Fruit fly (Drosophila melanogaster) whole organism, embryonic: ENCODE results near the gene CG32163.

Experiments
- Atf6 ChIP-seq: fragments of 200-800 bp; sonication (Bioruptor generic); IDR thresholded peaks from 2 replicates; pipeline ENCODE4 v1.3.6; 2022; ENCODE audit warnings: missing biosample characterization, missing genetic modification characterization
- B-H2 ChIP-seq: fragments of 200-800 bp; sonication (Bioruptor generic); optimal IDR thresholded peaks from 2 replicates; lab custom pipeline; 2018; ENCODE audit warnings: missing biosample characterization, mild to moderate bottlenecking, missing genetic modification characterization
- CG11696 ChIP-seq: fragments of 200-800 bp; sonication (Bioruptor generic); IDR thresholded peaks from 2 replicates; pipeline ENCODE4 v1.3.6; 2022; ENCODE audit warnings: missing biosample characterization, missing genetic modification characterization
- CG12104 ChIP-seq: fragments of 200-800 bp; sonication (Bioruptor generic); optimal IDR thresholded peaks from 3 replicates; lab custom pipeline; 2016; ENCODE audit warnings: missing biosample characterization, missing genetic modification characterization
- CG13123 ChIP-seq: fragments of 200-800 bp; sonication (Bioruptor generic); optimal IDR thresholded peaks from 2 replicates; lab custom pipeline; 2016; ENCODE audit warnings: missing biosample characterization, missing genetic modification characterization
- CG13624 ChIP-seq: fragments of 200-800 bp; sonication (Bioruptor generic); optimal IDR thresholded peaks from 2 replicates; lab custom pipeline; 2016; ENCODE audit warnings: missing biosample characterization, missing genetic modification characterization
- CG14860 ChIP-seq: fragments of 200-800 bp; sonication (Bioruptor generic); IDR thresholded peaks from 3 replicates; pipeline ENCODE4 v1.3.6; 2022; ENCODE audit warnings: missing biosample characterization, missing genetic modification characterization; ENCODE audit not compliant: partially characterized antibody
- CG1529 ChIP-seq: fragments of 200-800 bp; sonication (Bioruptor generic); optimal IDR thresholded peaks from 3 replicates; lab custom pipeline; 2018; ENCODE audit warnings: missing biosample characterization, missing genetic modification characterization
- CG18599 ChIP-seq: fragments of 200-800 bp; sonication (Bioruptor generic); optimal IDR thresholded peaks from 3 replicates; lab custom pipeline; 2017; ENCODE audit warnings: missing biosample characterization, missing genetic modification characterization, mild to moderate bottlenecking, moderate library complexity, missing genetic modification reagents
- CG2202 ChIP-seq: fragments of 200-800 bp; sonication (Bioruptor generic); optimal IDR thresholded peaks from 2 replicates; lab custom pipeline; 2018; ENCODE audit warnings: missing biosample characterization, mild to moderate bottlenecking, missing genetic modification characterization
- CG30403 ChIP-seq: fragments of 200-800 bp; sonication (Bioruptor generic); optimal IDR thresholded peaks from 3 replicates; lab custom pipeline; 2016; ENCODE audit warnings: missing biosample characterization, missing genetic modification characterization
- CG32772 ChIP-seq: fragments of 200-800 bp; sonication (Bioruptor generic); IDR thresholded peaks from 2 replicates; pipeline ENCODE4 v1.3.6; 2022; ENCODE audit warnings: missing biosample characterization, missing genetic modification characterization
- CG34422 ChIP-seq: fragments of 200-800 bp; sonication (Bioruptor generic); IDR thresholded peaks from 3 replicates; pipeline ENCODE4 v1.3.6; 2022; ENCODE audit warnings: missing biosample characterization, missing genetic modification characterization
- CG3726 ChIP-seq: fragments of 200-800 bp; sonication (Bioruptor generic); IDR thresholded peaks from 3 replicates; pipeline ENCODE4, ENCODE4 v1.3.6; 2022; ENCODE audit warnings: missing biosample characterization, missing genetic modification characterization
- CG43689 ChIP-seq: fragments of 200-800 bp; sonication (Bioruptor generic); IDR thresholded peaks from 2 replicates; pipeline ENCODE4 v1.3.6; 2022; ENCODE audit warnings: missing biosample characterization, missing genetic modification characterization
- CG6654 ChIP-seq: fragments of 200-800 bp; sonication (Bioruptor generic); optimal IDR thresholded peaks from 2 replicates; lab custom pipeline; 2017; ENCODE audit warnings: missing biosample characterization, mild to moderate bottlenecking, missing genetic modification characterization
- CG6683 ChIP-seq: fragments of 200-800 bp; sonication (Bioruptor generic); optimal IDR thresholded peaks from 2 replicates; lab custom pipeline; 2017; ENCODE audit warnings: missing biosample characterization, mild to moderate bottlenecking, missing genetic modification characterization, missing genetic modification reagents
- CG6813 ChIP-seq: fragments of 200-800 bp; sonication (Bioruptor generic); optimal IDR thresholded peaks from 2 replicates; lab custom pipeline; 2017; ENCODE audit warnings: missing biosample characterization, missing genetic modification characterization, mild to moderate bottlenecking, moderate library complexity, missing genetic modification reagents
- CG6854 ChIP-seq: fragments of 200-800 bp; sonication (Bioruptor generic); optimal IDR thresholded peaks from 3 replicates; lab custom pipeline; 2017; ENCODE audit warnings: missing biosample characterization, mild to moderate bottlenecking, missing genetic modification characterization
- CG7372 ChIP-seq: fragments of 200-800 bp; sonication (Bioruptor generic); IDR thresholded peaks from 2 replicates; pipeline ENCODE4 v1.3.6; 2022; ENCODE audit warnings: missing biosample characterization, missing genetic modification characterization
- CG7839 ChIP-seq: fragments of 200-800 bp; sonication (Bioruptor generic); optimal IDR thresholded peaks from 3 replicates; lab custom pipeline; 2018; ENCODE audit warnings: missing biosample characterization, mild to moderate bottlenecking, missing genetic modification characterization, moderate library complexity
- CG9215 ChIP-seq: fragments of 200-800 bp; sonication (Bioruptor generic); IDR thresholded peaks from 2 replicates; pipeline ENCODE4 v1.3.6; 2022; ENCODE audit warnings: missing biosample characterization, missing genetic modification characterization
- Chrac-16 ChIP-seq: fragments of 200-800 bp; sonication (Bioruptor generic); optimal IDR thresholded peaks from 3 replicates; lab custom pipeline; 2016; ENCODE audit warnings: missing biosample characterization, missing genetic modification characterization
- CoRest ChIP-seq: fragments of 200-800 bp; sonication (Bioruptor generic); optimal IDR thresholded peaks from 3 replicates; lab custom pipeline; 2018; ENCODE audit warnings: missing biosample characterization, mild to moderate bottlenecking, missing genetic modification characterization, moderate library complexity
- Dfd ChIP-seq, 2 experiments: fragments of >200 bp; optimal IDR thresholded peaks; 2 replicates each; lab custom pipeline; 2017; ENCODE audit warnings: missing biosample characterization in 2 of 2, missing genetic modification characterization in 2 of 2
- Dip3 ChIP-seq: fragments of 200-800 bp; sonication (Bioruptor generic); optimal IDR thresholded peaks from 3 replicates; lab custom pipeline; 2016; ENCODE audit warnings: missing biosample characterization, missing genetic modification characterization
- Hr3 ChIP-seq: fragments of 200-800 bp; sonication (Bioruptor generic); optimal IDR thresholded peaks from 3 replicates; lab custom pipeline; 2016; ENCODE audit warnings: missing biosample characterization, missing genetic modification characterization
- Hsf ChIP-seq: fragments of 200-800 bp; sonication (Bioruptor generic); optimal IDR thresholded peaks from 3 replicates; lab custom pipeline; 2016; ENCODE audit warnings: missing biosample characterization, missing genetic modification characterization
- Lim3 ChIP-seq: fragments of 200-800 bp; sonication (Bioruptor generic); IDR thresholded peaks from 2 replicates; pipeline ENCODE4 v1.3.6; 2022; ENCODE audit warnings: missing biosample characterization, missing genetic modification characterization
- MESR4 ChIP-seq: fragments of 200-800 bp; sonication (Bioruptor generic); optimal IDR thresholded peaks from 2 replicates; lab custom pipeline; 2018; ENCODE audit warnings: missing biosample characterization, mild to moderate bottlenecking, missing genetic modification characterization, moderate library complexity
- Nf-YC ChIP-seq: fragments of 200-800 bp; optimal IDR thresholded peaks from 3 replicates; lab custom pipeline; 2019; ENCODE audit warnings: missing biosample characterization, mild to moderate bottlenecking, missing genetic modification characterization, moderate library complexity
- Optix ChIP-seq: fragments of 200-800 bp; sonication (Bioruptor generic); IDR thresholded peaks from 3 replicates; pipeline ENCODE4 v1.3.6; 2022; ENCODE audit warnings: missing biosample characterization, missing genetic modification characterization
- Ptx1 ChIP-seq: fragments of 200-800 bp; sonication (Bioruptor generic); IDR thresholded peaks from 2 replicates; pipeline ENCODE4 v1.3.6; 2022; ENCODE audit warnings: missing biosample characterization, missing genetic modification characterization
- Xrp1 ChIP-seq: fragments of 200-800 bp; sonication (Bioruptor generic); IDR thresholded peaks from 2 replicates; pipeline ENCODE4 v1.3.6; 2022; ENCODE audit warnings: missing biosample characterization, missing genetic modification characterization
- amos ChIP-seq: fragments of 200-800 bp; sonication (Bioruptor generic); IDR thresholded peaks from 2 replicates; pipeline ENCODE4 v1.3.6; 2022; ENCODE audit warnings: missing biosample characterization, missing genetic modification characterization; ENCODE audit not compliant: partially characterized antibody
- cg ChIP-seq: fragments of 200-800 bp; sonication (Bioruptor generic); optimal IDR thresholded peaks from 3 replicates; lab custom pipeline; 2019; ENCODE audit warnings: missing biosample characterization, mild to moderate bottlenecking, missing genetic modification characterization, moderate library complexity
- chif ChIP-seq, 2 experiments: fragments of 200-800 bp; sonication (Bioruptor generic); optimal IDR thresholded peaks; 3 replicates each; lab custom pipeline; 2016; ENCODE audit warnings: missing biosample characterization in 2 of 2, missing genetic modification characterization in 2 of 2
- chn ChIP-seq: fragments of 200-800 bp; sonication (Bioruptor generic); optimal IDR thresholded peaks from 2 replicates; lab custom pipeline; 2016; ENCODE audit warnings: missing biosample characterization, missing genetic modification characterization
- da ChIP-seq: fragments of 200-800 bp; sonication (Bioruptor generic); optimal IDR thresholded peaks from 2 replicates; lab custom pipeline; 2016; ENCODE audit warnings: missing biosample characterization, missing genetic modification characterization
- emc ChIP-seq: fragments of 200-800 bp; sonication (Bioruptor generic); optimal IDR thresholded peaks from 2 replicates; lab custom pipeline; 2016; ENCODE audit warnings: missing biosample characterization, missing genetic modification characterization
- fd102C ChIP-seq: fragments of 200-800 bp; sonication (Bioruptor generic); optimal IDR thresholded peaks from 2 replicates; lab custom pipeline; 2018; ENCODE audit warnings: missing biosample characterization, mild to moderate bottlenecking, missing genetic modification characterization, moderate library complexity
- ftz-f1 ChIP-seq: fragments of 200-800 bp; sonication (Bioruptor generic); optimal IDR thresholded peaks from 2 replicates; lab custom pipeline; 2016; ENCODE audit warnings: missing biosample characterization, missing genetic modification characterization
- her ChIP-seq: fragments of 200-800 bp; sonication (Bioruptor generic); optimal IDR thresholded peaks from 2 replicates; lab custom pipeline; 2016; ENCODE audit warnings: missing biosample characterization, missing genetic modification characterization
- nom ChIP-seq: fragments of 200-800 bp; sonication (Bioruptor generic); optimal IDR thresholded peaks from 2 replicates; lab custom pipeline; 2017; ENCODE audit warnings: missing biosample characterization, missing genetic modification characterization, mild to moderate bottlenecking, moderate library complexity, missing genetic modification reagents
- odd ChIP-seq: fragments of 200-800 bp; sonication (Bioruptor generic); optimal IDR thresholded peaks from 2 replicates; lab custom pipeline; 2017; ENCODE audit warnings: missing biosample characterization, mild to moderate bottlenecking, missing genetic modification characterization
- row ChIP-seq: fragments of 200-800 bp; sonication (Bioruptor generic); IDR thresholded peaks from 3 replicates; pipeline ENCODE4 v1.3.6; 2022; ENCODE audit warnings: missing biosample characterization, missing genetic modification characterization
- salm ChIP-seq: fragments of 200-800 bp; sonication (Bioruptor generic); optimal IDR thresholded peaks from 2 replicates; lab custom pipeline; 2018; ENCODE audit warnings: missing biosample characterization, mild to moderate bottlenecking, missing genetic modification characterization
- tio ChIP-seq: fragments of 200-800 bp; sonication (Bioruptor generic); optimal IDR thresholded peaks from 2 replicates; lab custom pipeline; 2017; ENCODE audit warnings: missing biosample characterization, missing genetic modification characterization, inconsistent platforms
- ttk ChIP-seq: fragments of 200-800 bp; sonication (Bioruptor generic); IDR thresholded peaks from 2 replicates; pipeline ENCODE4 v2.1.2; 2022; ENCODE audit warnings: missing biosample characterization, missing genetic modification characterization
- vnd ChIP-seq: fragments of 200-800 bp; sonication (Bioruptor generic); IDR thresholded peaks from 3 replicates; pipeline ENCODE4 v1.3.6; 2022; ENCODE audit warnings: missing biosample characterization, missing genetic modification characterization; ENCODE audit not compliant: partially characterized antibody
- vvl ChIP-seq: fragments of 200-800 bp; sonication (Bioruptor generic); IDR thresholded peaks from 2 replicates; pipeline ENCODE4 v1.3.6; 2022; ENCODE audit warnings: missing biosample characterization, missing genetic modification characterization

Gene CG32163

dm6 chr3L:16582678-16583315, 4.2 kb upstream of the CG32163 start, which contains the start of gene Rpn12 (continued):
- TF ChIP-seq CG13624 (GFP tag; lab: Kevin White, UChicago) (peak; percentile 43), Hsf (GFP tag; lab: Kevin White, UChicago) (peak; percentile 7), CG3726 (GFP tag; lab: Robert Waterston, UW) (no peak), CG30403 (GFP tag; lab: Kevin White, UChicago) (peak; percentile 43), Atf6 (GFP tag; lab: Robert Waterston, UW) (no peak; the same call in 1 of the 2 replicates), CG32772 (GFP tag; lab: Robert Waterston, UW) (no peak), odd (GFP tag; lab: Kevin White, UChicago) (no peak), CG18599 (GFP tag; lab: Kevin White, UChicago) (peak; percentile 24), emc (no peak), Lim3 (GFP tag; lab: Robert Waterston, UW) (no peak), CG2202 (tag; lab: Kevin White, UChicago) (no peak), vnd (GFP tag; lab: Robert Waterston, UW) (peak; percentile 70; the same call in 2 of the 3 replicates), ttk (GFP tag; lab: Robert Waterston, UW) (no peak), Nf-YC (tag; lab: Kevin White, UChicago) (peak; percentile 42), amos (GFP tag; lab: Robert Waterston, UW) (peak; percentile 84), Dfd (GFP tag; optimal IDR thresholded peaks at IDR 0.05; lab: Kevin White, UChicago) (no peak), CG7372 (GFP tag; lab: Robert Waterston, UW) (0 out of 2 replicates have a peak, but pooled peaks have one; percentile 20), CG12104 (peak; percentile 11), CG6683 (GFP tag; lab: Kevin White, UChicago) (no peak), Optix (GFP tag; lab: Robert Waterston, UW) (no peak), chn (GFP tag; lab: Kevin White, UChicago) (no peak), CG11696 (no peak), CG43689 (no peak), MESR4 (peak; percentile 80), CG7839 (tag; lab: Kevin White, UChicago) (peak; percentile 17), row (GFP tag; lab: Robert Waterston, UW) (peak; percentile 68), CG13123 (GFP tag; lab: Kevin White, UChicago) (no peak), chif (GFP tag; optimal IDR thresholded peaks at IDR 0.05; lab: Kevin White, UChicago) (no peak), fd102C (GFP tag; lab: Kevin White, UChicago) (no peak), CG34422 (GFP tag; lab: Robert Waterston, UW) (no peak), tio (GFP tag; lab: Kevin White, UChicago) (no peak), CoRest (tag; lab: Kevin White, UChicago) (peak; percentile 47), CG6654 (GFP tag; lab: Kevin White, UChicago) (no peak), CG6813 (GFP tag; lab: Kevin White, UChicago) (no peak), cg (no peak), Hr3 (GFP tag; lab: Kevin White, UChicago) (peak; percentile 5), CG14860 (GFP tag; lab: Robert Waterston, UW) (peak; percentile 67), da (GFP tag; lab: Kevin White, UChicago) (no peak), Chrac-16 (GFP tag; lab: Kevin White, UChicago) (peak; percentile 33), her (GFP tag; lab: Kevin White, UChicago) (peak; percentile 35), Dip3 (GFP tag; lab: Kevin White, UChicago) (no peak), B-H2 (GFP tag; lab: Kevin White, UChicago) (peak; percentile 34), CG6854 (no peak), Ptx1 (GFP tag; lab: Robert Waterston, UW) (no peak), ftz-f1 (GFP tag; lab: Kevin White, UChicago) (no peak), salm (tag; lab: Kevin White, UChicago) (no peak), CG1529 (no peak), Xrp1 (GFP tag; lab: Robert Waterston, UW) (peak; percentile 39; the same call in 1 of the 2 replicates), vvl (peak; percentile 68), nom (GFP tag; lab: Kevin White, UChicago) (no peak), CG9215 (GFP tag; lab: Robert Waterston, UW) (no peak)
